Fruit fly (Drosophila melanogaster) whole organism, prepupa: ENCODE measurements around the gene CG3168.

Experiments
- Blimp-1 ChIP-seq: fragments of 200-800 bp; sonication (Bioruptor generic); optimal IDR thresholded peaks from 3 replicates; lab custom pipeline; 2017; ENCODE audit warnings: missing biosample characterization, missing genetic modification characterization, mild to moderate bottlenecking, moderate library complexity, missing genetic modification reagents
- CG10631 ChIP-seq: fragments of 200-800 bp; sonication (Bioruptor generic); optimal IDR thresholded peaks from 2 replicates; lab custom pipeline; 2016; ENCODE audit warnings: missing biosample characterization, missing genetic modification characterization
- CG10669 ChIP-seq: fragments of 200-800 bp; sonication (Bioruptor generic); optimal IDR thresholded peaks from 3 replicates; lab custom pipeline; 2018; ENCODE audit warnings: missing biosample characterization, mild to moderate bottlenecking, missing genetic modification characterization, moderate library complexity
- CG11294 ChIP-seq: fragments of 200-800 bp; sonication (Bioruptor generic); IDR thresholded peaks from 2 replicates; pipeline ENCODE4 v1.3.6; 2022; ENCODE audit warnings: missing biosample characterization, missing genetic modification characterization
- CG11762 ChIP-seq: fragments of 200-800 bp; sonication (Bioruptor generic); optimal IDR thresholded peaks from 3 replicates; lab custom pipeline; 2016; ENCODE audit warnings: missing biosample characterization, missing genetic modification characterization; ENCODE audit not compliant: insufficient read depth
- CG11902 ChIP-seq: fragments of 200-800 bp; sonication (Bioruptor generic); optimal IDR thresholded peaks from 3 replicates; lab custom pipeline; 2016; ENCODE audit warnings: missing biosample characterization, missing genetic modification characterization
- CG15336 ChIP-seq: fragments of 200-800 bp; sonication (Bioruptor generic); IDR thresholded peaks from 2 replicates; pipeline ENCODE4 v1.3.6; 2022; ENCODE audit warnings: missing biosample characterization, missing genetic modification characterization
- CG1621 ChIP-seq: fragments of 200-800 bp; sonication (Bioruptor generic); optimal IDR thresholded peaks from 3 replicates; lab custom pipeline; 2018; ENCODE audit warnings: missing biosample characterization, mild to moderate bottlenecking, missing genetic modification characterization
- CG16779 ChIP-seq: fragments of 200-800 bp; sonication (Bioruptor generic); optimal IDR thresholded peaks from 3 replicates; lab custom pipeline; 2017; ENCODE audit warnings: missing biosample characterization, mild to moderate bottlenecking, missing genetic modification characterization
- CG3032 ChIP-seq: fragments of 200-800 bp; optimal IDR thresholded peaks from 2 replicates; lab custom pipeline; 2019; ENCODE audit warnings: missing biosample characterization, mild to moderate bottlenecking, missing genetic modification characterization, moderate library complexity
- CG31627 ChIP-seq: fragments of 200-800 bp; sonication (Bioruptor generic); optimal IDR thresholded peaks from 3 replicates; lab custom pipeline; 2016; ENCODE audit warnings: missing biosample characterization, missing genetic modification characterization
- CG32006 ChIP-seq: fragments of 200-800 bp; sonication (Bioruptor generic); optimal IDR thresholded peaks from 3 replicates; lab custom pipeline; 2017; ENCODE audit warnings: missing biosample characterization, mild to moderate bottlenecking, missing genetic modification characterization
- CG34406 ChIP-seq: fragments of 200-800 bp; sonication (Bioruptor generic); optimal IDR thresholded peaks from 3 replicates; lab custom pipeline; 2016; ENCODE audit warnings: missing biosample characterization, missing genetic modification characterization
- CG3919 ChIP-seq: fragments of 200-800 bp; sonication (Bioruptor generic); optimal IDR thresholded peaks from 3 replicates; lab custom pipeline; 2016; ENCODE audit warnings: missing biosample characterization, missing genetic modification characterization
- CG4318 ChIP-seq: fragments of 200-800 bp; sonication (Bioruptor generic); optimal IDR thresholded peaks from 3 replicates; lab custom pipeline; 2017; ENCODE audit warnings: missing biosample characterization, mild to moderate bottlenecking, missing genetic modification characterization
- CG6276 ChIP-seq: fragments of 200-800 bp; sonication (Bioruptor generic); optimal IDR thresholded peaks from 2 replicates; lab custom pipeline; 2017; ENCODE audit warnings: missing biosample characterization, mild to moderate bottlenecking, missing genetic modification characterization
- CG6792 ChIP-seq: fragments of 200-800 bp; sonication (Bioruptor generic); optimal IDR thresholded peaks from 3 replicates; lab custom pipeline; 2016; ENCODE audit warnings: missing biosample characterization, missing genetic modification characterization
- CG6808 ChIP-seq: fragments of 200-800 bp; sonication (Bioruptor generic); optimal IDR thresholded peaks from 3 replicates; lab custom pipeline; 2017; ENCODE audit warnings: missing biosample characterization, missing genetic modification characterization, mild to moderate bottlenecking, moderate library complexity, missing genetic modification reagents
- CG7368 ChIP-seq: fragments of 200-800 bp; sonication (Bioruptor generic); optimal IDR thresholded peaks from 3 replicates; lab custom pipeline; 2016; ENCODE audit warnings: missing biosample characterization, missing genetic modification characterization
- CG8119 ChIP-seq: fragments of 200-800 bp; sonication (Bioruptor generic); IDR thresholded peaks from 3 replicates; pipeline ENCODE4 v1.3.6; 2022; ENCODE audit warnings: missing biosample characterization, missing genetic modification characterization
- CG8319 ChIP-seq: fragments of 200-800 bp; sonication (Bioruptor generic); optimal IDR thresholded peaks from 3 replicates; lab custom pipeline; 2016; ENCODE audit warnings: missing biosample characterization, missing genetic modification characterization
- CG8632 ChIP-seq: fragments of 200-800 bp; sonication (Bioruptor generic); optimal IDR thresholded peaks from 3 replicates; lab custom pipeline; 2016; ENCODE audit warnings: missing biosample characterization, missing genetic modification characterization
- CG9139 ChIP-seq: fragments of 200-800 bp; sonication (Bioruptor generic); optimal IDR thresholded peaks from 3 replicates; lab custom pipeline; 2017; ENCODE audit warnings: missing biosample characterization, mild to moderate bottlenecking, missing genetic modification characterization
- Eip75B ChIP-seq: fragments of 200-800 bp; sonication (Bioruptor generic); optimal IDR thresholded peaks from 3 replicates; lab custom pipeline; 2016; ENCODE audit warnings: missing biosample characterization, missing genetic modification characterization
- Ets21C ChIP-seq: fragments of 200-800 bp; sonication (Bioruptor generic); optimal IDR thresholded peaks from 3 replicates; lab custom pipeline; 2016; ENCODE audit warnings: missing biosample characterization, missing genetic modification characterization
- Ets96B ChIP-seq: fragments of 200-800 bp; optimal IDR thresholded peaks from 2 replicates; lab custom pipeline; 2019; ENCODE audit warnings: missing biosample characterization, mild to moderate bottlenecking, missing genetic modification characterization, moderate library complexity
- Hr38 ChIP-seq: sonication (Bioruptor generic); optimal IDR thresholded peaks from 2 replicates; lab custom pipeline; 2016; ENCODE audit warnings: missing biosample characterization, missing genetic modification characterization
- Hr39 ChIP-seq: fragments of 200-800 bp; sonication (Bioruptor generic); optimal IDR thresholded peaks from 2 replicates; lab custom pipeline; 2016; ENCODE audit warnings: missing biosample characterization, missing genetic modification characterization
- Hr4 ChIP-seq: fragments of 200-800 bp; sonication (Bioruptor generic); optimal IDR thresholded peaks from 3 replicates; lab custom pipeline; 2016; ENCODE audit warnings: missing biosample characterization, missing genetic modification characterization
- Lpt ChIP-seq: fragments of 200-800 bp; sonication (Bioruptor generic); optimal IDR thresholded peaks from 3 replicates; lab custom pipeline; 2016; ENCODE audit warnings: missing biosample characterization, missing genetic modification characterization
- Met ChIP-seq: fragments of 200-800 bp; sonication (Bioruptor generic); optimal IDR thresholded peaks from 3 replicates; lab custom pipeline; 2016; ENCODE audit warnings: missing biosample characterization, missing genetic modification characterization
- OdsH ChIP-seq: fragments of 200-800 bp; sonication (Bioruptor generic); optimal IDR thresholded peaks from 3 replicates; lab custom pipeline; 2016; ENCODE audit warnings: missing biosample characterization, missing genetic modification characterization
- Smox ChIP-seq: fragments of 200-800 bp; sonication (Bioruptor generic); optimal IDR thresholded peaks from 3 replicates; lab custom pipeline; 2016; ENCODE audit warnings: missing biosample characterization, missing genetic modification characterization
- Sox102F ChIP-seq: fragments of 200-800 bp; sonication (Bioruptor generic); optimal IDR thresholded peaks from 2 replicates; lab custom pipeline; 2016; ENCODE audit warnings: missing biosample characterization, mild to moderate bottlenecking, missing genetic modification characterization
- Sox14 ChIP-seq: fragments of 200-800 bp; sonication (Bioruptor generic); optimal IDR thresholded peaks from 3 replicates; lab custom pipeline; 2016; ENCODE audit warnings: missing biosample characterization, missing genetic modification characterization
- achi ChIP-seq: fragments of 200-800 bp; sonication (Bioruptor generic); optimal IDR thresholded peaks from 3 replicates; lab custom pipeline; 2016; ENCODE audit warnings: missing biosample characterization, missing genetic modification characterization
- acj6 ChIP-seq: fragments of 200-800 bp; sonication (Bioruptor generic); optimal IDR thresholded peaks from 3 replicates; lab custom pipeline; 2016; ENCODE audit warnings: missing biosample characterization, missing genetic modification characterization
- dac ChIP-seq: fragments of 200-800 bp; sonication (Bioruptor generic); optimal IDR thresholded peaks from 2 replicates; lab custom pipeline; 2017; ENCODE audit warnings: missing biosample characterization, mild to moderate bottlenecking, missing genetic modification characterization
- dsx ChIP-seq: fragments of 200-800 bp; optimal IDR thresholded peaks from 3 replicates; lab custom pipeline; 2019; ENCODE audit warnings: missing biosample characterization, mild to moderate bottlenecking, missing genetic modification characterization, moderate library complexity; ENCODE audit not compliant: poor library complexity, severe bottlenecking
- esn ChIP-seq: fragments of 200-800 bp; sonication (Bioruptor generic); optimal IDR thresholded peaks from 2 replicates; lab custom pipeline; 2016; ENCODE audit warnings: missing biosample characterization, mild to moderate bottlenecking, missing genetic modification characterization, moderate library complexity
- fd85E ChIP-seq: fragments of 200-800 bp; sonication (Bioruptor generic); optimal IDR thresholded peaks from 3 replicates; lab custom pipeline; 2016; ENCODE audit warnings: missing biosample characterization, missing genetic modification characterization
- lz ChIP-seq: fragments of 200-800 bp; sonication (Bioruptor generic); optimal IDR thresholded peaks from 3 replicates; lab custom pipeline; 2016; ENCODE audit warnings: missing biosample characterization, missing genetic modification characterization
- net ChIP-seq: fragments of 200-800 bp; sonication (Bioruptor generic); optimal IDR thresholded peaks from 3 replicates; lab custom pipeline; 2016; ENCODE audit warnings: missing biosample characterization, missing genetic modification characterization
- pdm3 ChIP-seq: fragments of 200-800 bp; sonication (Bioruptor generic); optimal IDR thresholded peaks from 3 replicates; lab custom pipeline; 2016; ENCODE audit warnings: missing biosample characterization, missing genetic modification characterization
- salr ChIP-seq, 2 experiments: fragments of 200-800 bp; sonication (Bioruptor generic); optimal IDR thresholded peaks; 3 replicates each; lab custom pipeline; 2016 to 2018; ENCODE audit warnings: missing biosample characterization in 2 of 2, missing genetic modification characterization in 2 of 2, mild to moderate bottlenecking in 1 of 2
- spab ChIP-seq: fragments of 200-800 bp; sonication (Bioruptor generic); optimal IDR thresholded peaks from 2 replicates; lab custom pipeline; 2017; ENCODE audit warnings: missing biosample characterization, mild to moderate bottlenecking, missing genetic modification characterization, missing genetic modification reagents
- ss ChIP-seq, 2 experiments: fragments of 200-800 bp; sonication (Bioruptor generic); optimal IDR thresholded peaks; 2 replicates in 1 of 2; 3 replicates in 1 of 2; lab custom pipeline; 2017 to 2018; ENCODE audit warnings: mild to moderate bottlenecking in 2 of 2, missing biosample characterization in 2 of 2, missing genetic modification characterization in 2 of 2, moderate library complexity in 1 of 2
- topi ChIP-seq: fragments of 200-800 bp; sonication (Bioruptor generic); optimal IDR thresholded peaks from 3 replicates; lab custom pipeline; 2016; ENCODE audit warnings: missing biosample characterization, missing genetic modification characterization

Gene CG3168

dm6 chrX:6705059-6705802, 34.6 kb downstream of the CG3168 start (continued):
- peak; percentile 1 for TF ChIP-seq Lpt (GFP tag; lab: Kevin White, UChicago)
- TF ChIP-seq CG34406 (GFP tag; lab: Kevin White, UChicago) = no peak
- TF ChIP-seq esn (GFP tag; lab: Kevin White, UChicago) = peak; percentile 56
- no peak for TF ChIP-seq Hr39 (GFP tag; lab: Kevin White, UChicago)
- no peak for TF ChIP-seq OdsH
- TF ChIP-seq Blimp-1 (GFP tag; lab: Kevin White, UChicago) = no peak
- TF ChIP-seq Smox (GFP tag; lab: Kevin White, UChicago) = peak; percentile 22
- TF ChIP-seq CG3919 (GFP tag; lab: Kevin White, UChicago) = peak; percentile 0
- TF ChIP-seq CG11902 (GFP tag; lab: Kevin White, UChicago) = no peak
- TF ChIP-seq spab (GFP tag; lab: Kevin White, UChicago) = peak; percentile 28
- no peak for TF ChIP-seq net (GFP tag; lab: Kevin White, UChicago)
- no peak for TF ChIP-seq CG11294 (GFP tag; lab: Robert Waterston, UW)

dm6 chrX:6703957-6704356, 35.8 kb downstream of the CG3168 start:
- TF ChIP-seq Ets21C (GFP tag; lab: Kevin White, UChicago) (no peak), CG6276 (no peak), CG15336 (GFP tag; lab: Robert Waterston, UW) (no peak), achi (GFP tag; lab: Kevin White, UChicago) (peak; percentile 16), topi (GFP tag; lab: Kevin White, UChicago) (no peak), CG8119 (GFP tag; lab: Robert Waterston, UW) (no peak), CG8319 (GFP tag; lab: Kevin White, UChicago) (no peak), CG8632 (GFP tag; lab: Kevin White, UChicago) (no peak), net (GFP tag; lab: Kevin White, UChicago) (peak; percentile 12), Met (GFP tag; lab: Kevin White, UChicago) (no peak), CG6808 (GFP tag; lab: Kevin White, UChicago) (peak; percentile 52), CG31627 (GFP tag; lab: Kevin White, UChicago) (no peak), Sox102F (GFP tag; lab: Kevin White, UChicago) (no peak), CG3032 (tag; lab: Kevin White, UChicago) (peak; percentile 18), Eip75B (GFP tag; lab: Kevin White, UChicago) (peak; percentile 18), acj6 (GFP tag; lab: Kevin White, UChicago) (peak; percentile 30), CG9139 (GFP tag; lab: Kevin White, UChicago) (no peak), esn (GFP tag; lab: Kevin White, UChicago) (peak; percentile 13), CG11294 (GFP tag; lab: Robert Waterston, UW) (no peak), pdm3 (GFP tag; lab: Kevin White, UChicago) (peak; percentile 20), CG16779 (tag; lab: Kevin White, UChicago) (no peak), Sox14 (peak; percentile 26), CG10669 (GFP tag; lab: Kevin White, UChicago) (peak; percentile 29), fd85E (GFP tag; lab: Kevin White, UChicago) (no peak), CG4318 (GFP tag; lab: Kevin White, UChicago) (peak; percentile 13), dsx (GFP tag; lab: Kevin White, UChicago) (no peak), CG6792 (GFP tag; lab: Kevin White, UChicago) (no peak), CG7368 (GFP tag; lab: Kevin White, UChicago) (no peak), Hr4 (GFP tag; lab: Kevin White, UChicago) (no peak), CG10631 (peak; percentile 48), dac (no peak), spab (GFP tag; lab: Kevin White, UChicago) (peak; percentile 37), Ets96B (tag; lab: Kevin White, UChicago) (peak; percentile 37), salr (GFP tag; optimal IDR thresholded peaks at IDR 0.05; lab: Kevin White, UChicago) (peak in 1 of 2 experiments; percentile 34), ss (GFP tag; optimal IDR thresholded peaks at IDR 0.05; lab: Kevin White, UChicago) (peak; percentile 26 to 55), CG11902 (GFP tag; lab: Kevin White, UChicago) (no peak), Hr38 (GFP tag; lab: Kevin White, UChicago) (no peak), lz (no peak), CG32006 (GFP tag; lab: Kevin White, UChicago) (peak; percentile 57), CG11762 (GFP tag; lab: Kevin White, UChicago) (no peak), CG1621 (tag; lab: Kevin White, UChicago) (no peak), Hr39 (GFP tag; lab: Kevin White, UChicago) (no peak)
